Worm (Caenorhabditis elegans) whole organism, late embryonic: ENCODE measurements around the gene mdt-1.2.

ENCODE experiments used
- C08G9.2 ChIP-seq: sonication (generic microtip); optimal IDR thresholded peaks from 2 replicates; lab custom pipeline; 2016; ENCODE audit warnings: mild to moderate bottlenecking, missing genetic modification characterization, moderate library complexity, missing compliant biosample characterization
- C38D4.7 ChIP-seq: fragments of 200-800 bp; sonication (Bioruptor generic); optimal IDR thresholded peaks from 2 replicates; lab custom pipeline; 2018; ENCODE audit warnings: mild to moderate bottlenecking, missing genetic modification characterization, moderate library complexity, missing compliant biosample characterization
- F13H6.1 ChIP-seq: sonication (generic microtip); optimal IDR thresholded peaks from 2 replicates; lab custom pipeline; 2016; ENCODE audit warnings: missing genetic modification characterization, missing compliant biosample characterization
- K02D7.2 ChIP-seq: sonication (generic microtip); optimal IDR thresholded peaks from 2 replicates; lab custom pipeline; 2017; ENCODE audit warnings: mild to moderate bottlenecking, missing genetic modification characterization, missing compliant biosample characterization
- K09A11.1 ChIP-seq: sonication (generic microtip); optimal IDR thresholded peaks from 2 replicates; lab custom pipeline; 2017; ENCODE audit warnings: antibody characterized with exemption, mild to moderate bottlenecking, missing genetic modification characterization, missing compliant biosample characterization; ENCODE audit not compliant: insufficient read depth
- T23F11.4 ChIP-seq: fragments of 200-800 bp; sonication (Bioruptor generic); optimal IDR thresholded peaks from 2 replicates; lab custom pipeline; 2018; ENCODE audit warnings: mild to moderate bottlenecking, missing genetic modification characterization, missing compliant biosample characterization
- ama-1 ChIP-seq: fragments of 150-350 bp; optimal IDR thresholded peaks from 2 replicates; lab custom pipeline; 2014
- ceh-14 ChIP-seq: sonication (generic microtip); optimal IDR thresholded peaks from 2 replicates; lab custom pipeline; 2016; ENCODE audit warnings: missing genotype, missing genetic modification characterization, missing compliant biosample characterization
- ceh-18 ChIP-seq: sonication (generic microtip); optimal IDR thresholded peaks from 2 replicates; lab custom pipeline; 2016; ENCODE audit warnings: missing genetic modification characterization, missing compliant biosample characterization
- ceh-19 ChIP-seq: fragments of 200-800 bp; sonication (Bioruptor generic); optimal IDR thresholded peaks from 2 replicates; lab custom pipeline; 2018; ENCODE audit warnings: mild to moderate bottlenecking, missing genetic modification characterization, missing compliant biosample characterization
- ceh-2 ChIP-seq: sonication (generic microtip); optimal IDR thresholded peaks from 2 replicates; lab custom pipeline; 2016; ENCODE audit warnings: missing genotype, missing genetic modification characterization, missing compliant biosample characterization
- ceh-22 ChIP-seq: sonication (generic microtip); optimal IDR thresholded peaks from 2 replicates; lab custom pipeline; 2017; ENCODE audit warnings: missing biosample characterization, missing genetic modification characterization
- ceh-24 ChIP-seq: sonication (generic microtip); optimal IDR thresholded peaks from 2 replicates; lab custom pipeline; 2016; ENCODE audit warnings: mild to moderate bottlenecking, missing genetic modification characterization, missing compliant biosample characterization
- ceh-31 ChIP-seq: sonication (generic microtip); optimal IDR thresholded peaks from 2 replicates; lab custom pipeline; 2016; ENCODE audit warnings: missing genetic modification characterization, missing compliant biosample characterization
- ceh-34 ChIP-seq: sonication (generic microtip); optimal IDR thresholded peaks from 2 replicates; lab custom pipeline; 2016; ENCODE audit warnings: mild to moderate bottlenecking, missing genetic modification characterization, missing compliant biosample characterization
- ceh-45 ChIP-seq: fragments of 200-800 bp; sonication (Bioruptor generic); IDR thresholded peaks from 2 replicates; pipeline ENCODE4 v1.3.6; 2022; ENCODE audit warnings: missing genetic modification reagents, missing genetic modification characterization, missing compliant biosample characterization
- ceh-48 ChIP-seq: sonication (generic microtip); optimal IDR thresholded peaks from 2 replicates; lab custom pipeline; 2016; ENCODE audit warnings: missing genetic modification characterization, inconsistent platforms, missing compliant biosample characterization
- ceh-6 ChIP-seq: fragments of 200-800 bp; sonication (Bioruptor generic); optimal IDR thresholded peaks from 2 replicates; lab custom pipeline; 2018; ENCODE audit warnings: mild to moderate bottlenecking, missing genetic modification characterization, missing compliant biosample characterization
- ceh-9 ChIP-seq: sonication (generic microtip); optimal IDR thresholded peaks from 2 replicates; lab custom pipeline; 2016; ENCODE audit warnings: mild to moderate bottlenecking, missing genetic modification characterization, inconsistent platforms, missing compliant biosample characterization
- dmd-4 ChIP-seq: sonication (generic microtip); optimal IDR thresholded peaks from 2 replicates; lab custom pipeline; 2016; ENCODE audit warnings: borderline replicate concordance, missing genetic modification characterization, missing compliant biosample characterization
- dve-1 ChIP-seq: sonication (generic microtip); optimal IDR thresholded peaks from 2 replicates; lab custom pipeline; 2017; ENCODE audit warnings: antibody characterized with exemption, mild to moderate bottlenecking, missing genetic modification characterization, missing compliant biosample characterization
- elt-4 ChIP-seq: sonication (generic microtip); optimal IDR thresholded peaks from 2 replicates; lab custom pipeline; 2016; ENCODE audit warnings: missing genetic modification characterization, missing compliant biosample characterization
- eyg-1 ChIP-seq: sonication (generic microtip); optimal IDR thresholded peaks from 2 replicates; lab custom pipeline; 2016; ENCODE audit warnings: missing genotype, missing genetic modification characterization, missing compliant biosample characterization
- fax-1 ChIP-seq: sonication (generic microtip); optimal IDR thresholded peaks from 2 replicates; lab custom pipeline; 2016; ENCODE audit warnings: missing genotype, missing genetic modification characterization, missing compliant biosample characterization
- fkh-6 ChIP-seq: sonication (generic microtip); optimal IDR thresholded peaks from 2 replicates; lab custom pipeline; 2016; ENCODE audit warnings: missing genetic modification characterization, missing compliant biosample characterization
- hlh-30 ChIP-seq: sonication (generic microtip); optimal IDR thresholded peaks from 2 replicates; lab custom pipeline; 2017; ENCODE audit warnings: antibody characterized with exemption, missing genetic modification characterization, missing compliant biosample characterization; ENCODE audit not compliant: insufficient read depth
- hlh-6 ChIP-seq: sonication (generic microtip); optimal IDR thresholded peaks from 2 replicates; lab custom pipeline; 2016; ENCODE audit warnings: missing genotype, missing genetic modification characterization, missing compliant biosample characterization
- lim-6 ChIP-seq: sonication (generic microtip); optimal IDR thresholded peaks from 2 replicates; lab custom pipeline; 2016; ENCODE audit warnings: missing genetic modification characterization, missing compliant biosample characterization
- lin-11 ChIP-seq: fragments of 200-800 bp; sonication (Bioruptor generic); optimal IDR thresholded peaks from 2 replicates; lab custom pipeline; 2018; ENCODE audit warnings: mild to moderate bottlenecking, missing genetic modification characterization, missing compliant biosample characterization
- madf-2 ChIP-seq: sonication (generic microtip); optimal IDR thresholded peaks from 2 replicates; lab custom pipeline; 2017; ENCODE audit warnings: missing genetic modification characterization, missing compliant biosample characterization
- mec-3 ChIP-seq: sonication (generic microtip); optimal IDR thresholded peaks from 2 replicates; lab custom pipeline; 2016; ENCODE audit warnings: borderline replicate concordance, missing genetic modification characterization, missing compliant biosample characterization
- nfya-1 ChIP-seq: sonication (generic microtip); optimal IDR thresholded peaks from 2 replicates; lab custom pipeline; 2017; ENCODE audit warnings: missing genetic modification characterization, mild to moderate bottlenecking, missing compliant biosample characterization, antibody characterized with exemption, moderate library complexity
- nhr-11 ChIP-seq: fragments of 150-350 bp; optimal IDR thresholded peaks from 2 replicates; lab custom pipeline; 2014; ENCODE audit warnings: missing biosample characterization, missing genetic modification characterization
- npax-4 ChIP-seq: sonication (generic microtip); optimal IDR thresholded peaks from 2 replicates; lab custom pipeline; 2016; ENCODE audit warnings: missing genetic modification characterization, missing compliant biosample characterization
- pag-3 ChIP-seq: sonication (generic microtip); optimal IDR thresholded peaks from 2 replicates; lab custom pipeline; 2016; ENCODE audit warnings: missing compliant biosample characterization, missing genetic modification characterization, borderline replicate concordance
- pat-9 ChIP-seq: fragments of 200-800 bp; sonication (Bioruptor generic); optimal IDR thresholded peaks from 2 replicates; lab custom pipeline; 2018; ENCODE audit warnings: mild to moderate bottlenecking, missing genetic modification characterization, moderate library complexity, missing compliant biosample characterization
- pha-2 ChIP-seq: sonication (generic microtip); optimal IDR thresholded peaks from 2 replicates; lab custom pipeline; 2017; ENCODE audit warnings: mild to moderate bottlenecking, missing genetic modification characterization, missing compliant biosample characterization
- pha-4 ChIP-seq: fragments of 150-350 bp; optimal IDR thresholded peaks from 2 replicates; lab custom pipeline; 2018; ENCODE audit warnings: missing biosample characterization, missing genetic modification reagents, missing genetic modification characterization
- pqm-1 ChIP-seq: sonication (generic microtip); optimal IDR thresholded peaks from 2 replicates; lab custom pipeline; 2016; ENCODE audit warnings: missing genetic modification characterization, missing compliant biosample characterization
- ref-2 ChIP-seq: sonication (generic microtip); optimal IDR thresholded peaks from 2 replicates; lab custom pipeline; 2016; ENCODE audit warnings: missing genetic modification characterization, missing compliant biosample characterization
- rnt-1 ChIP-seq: sonication (generic microtip); optimal IDR thresholded peaks from 2 replicates; lab custom pipeline; 2016; ENCODE audit warnings: missing genetic modification characterization, missing compliant biosample characterization
- sdc-2 ChIP-seq: sonication (generic microtip); optimal IDR thresholded peaks from 2 replicates; lab custom pipeline; 2016; ENCODE audit warnings: missing genotype, missing genetic modification characterization, missing compliant biosample characterization
- sox-4 ChIP-seq: sonication (generic microtip); optimal IDR thresholded peaks from 2 replicates; lab custom pipeline; 2017; ENCODE audit warnings: mild to moderate bottlenecking, missing genetic modification characterization, inconsistent platforms, missing compliant biosample characterization
- syd-9 ChIP-seq: sonication (generic microtip); optimal IDR thresholded peaks from 2 replicates; lab custom pipeline; 2016; ENCODE audit warnings: mild to moderate bottlenecking, missing genetic modification characterization, moderate library complexity, missing compliant biosample characterization
- tbx-2 ChIP-seq: sonication (generic microtip); optimal IDR thresholded peaks from 2 replicates; lab custom pipeline; 2016; ENCODE audit warnings: missing genetic modification characterization, missing compliant biosample characterization
- tbx-7 ChIP-seq: sonication (generic microtip); optimal IDR thresholded peaks from 2 replicates; lab custom pipeline; 2016; ENCODE audit warnings: missing genotype, missing genetic modification characterization, missing compliant biosample characterization
- ttx-3 ChIP-seq: sonication (generic microtip); optimal IDR thresholded peaks from 2 replicates; lab custom pipeline; 2016; ENCODE audit warnings: missing genetic modification reagents, missing genetic modification characterization, missing compliant biosample characterization
- unc-3 ChIP-seq, 2 experiments: fragments of 200-800 bp in 1 of 2; sonication (Bioruptor generic) in 1 of 2; sonication (generic microtip) in 1 of 2; conservative IDR thresholded peaks in 1 of 2; optimal IDR thresholded peaks in 1 of 2; 2 replicates each; pipeline versions ENCODE4 v1.3.6 to Lab custom; 2016 to 2022; ENCODE audit warnings: missing compliant biosample characterization in 2 of 2, missing genetic modification characterization in 2 of 2, missing genetic modification reagents in 1 of 2
- unc-55 ChIP-seq: sonication (generic microtip); optimal IDR thresholded peaks from 2 replicates; lab custom pipeline; 2017; ENCODE audit warnings: missing biosample characterization, missing genetic modification reagents, missing genetic modification characterization
- unc-86 ChIP-seq: sonication (generic microtip); optimal IDR thresholded peaks from 2 replicates; lab custom pipeline; 2016; ENCODE audit warnings: missing genetic modification characterization, missing compliant biosample characterization

mdt-1.2 gene

ce11 chrX:17181220-17181619, 29.9 kb downstream of the mdt-1.2 start (continued):
- TF ChIP-seq fax-1 (no peak), ceh-19 (GFP tag; lab: Kevin White, UChicago) (no peak), hlh-6 (tag; lab: Kevin White, UChicago) (no peak), elt-4 (tag; lab: Kevin White, UChicago) (no peak), mec-3 (no peak), syd-9 (no peak), K02D7.2 (tag; lab: Kevin White, UChicago) (no peak), ama-1 (no peak), nfya-1 (tag; lab: Kevin White, UChicago) (peak; percentile 68)
- TF ChIP-seq, all 69 proteins: peak for 9

- TF ChIP-seq dve-1 (tag; lab: Kevin White, UChicago), result peak; percentile 22
- TF ChIP-seq ceh-48 (tag; lab: Kevin White, UChicago), result peak; percentile 21
- TF ChIP-seq nhr-11 (tag; lab: Kevin White, UChicago), result no peak
- TF ChIP-seq hlh-6 (tag; lab: Kevin White, UChicago), result peak; percentile 5
- TF ChIP-seq lim-6, result no peak
- no peak for TF ChIP-seq pqm-1 (tag; lab: Kevin White, UChicago)
- TF ChIP-seq ceh-45 (GFP tag; lab: Robert Waterston, UW), result no peak
- no peak for TF ChIP-seq C38D4.7 (GFP tag; lab: Kevin White, UChicago)
- no peak for TF ChIP-seq unc-86 (tag; lab: Kevin White, UChicago)
- no peak for TF ChIP-seq ceh-24 (tag; lab: Kevin White, UChicago)
- peak; percentile 50 for TF ChIP-seq rnt-1 (tag; lab: Kevin White, UChicago)
- TF ChIP-seq syd-9, result peak; percentile 19
- TF ChIP-seq pat-9, result no peak
- TF ChIP-seq ceh-9 (tag; lab: Kevin White, UChicago), result no peak
- peak; percentile 70 for TF ChIP-seq nfya-1 (tag; lab: Kevin White, UChicago)
- no peak for TF ChIP-seq madf-2 (tag; lab: Kevin White, UChicago)
- TF ChIP-seq unc-55, result peak; percentile 61
- TF ChIP-seq ceh-34, result peak; percentile 89
- no peak for TF ChIP-seq eyg-1 (tag; lab: Kevin White, UChicago)
- no peak for TF ChIP-seq elt-4 (tag; lab: Kevin White, UChicago)
- peak; percentile 52 for TF ChIP-seq fkh-6 (tag; lab: Kevin White, UChicago)
- peak; percentile 94 for TF ChIP-seq sdc-2 (tag; lab: Kevin White, UChicago)
- peak; percentile 52 for TF ChIP-seq ceh-2 (tag; lab: Kevin White, UChicago)
- no peak for TF ChIP-seq unc-3 (GFP tag; conservative IDR thresholded peaks at IDR 0.05; lab: Robert Waterston, UW)
- no peak for TF ChIP-seq unc-3 (tag; optimal IDR thresholded peaks at IDR 0.05; lab: Kevin White, UChicago)
- TF ChIP-seq T23F11.4, result no peak
- no peak for TF ChIP-seq lin-11 (tag; lab: Kevin White, UChicago)
- peak; percentile 1 for TF ChIP-seq C08G9.2 (tag; lab: Kevin White, UChicago)
- TF ChIP-seq ttx-3 (tag; lab: Kevin White, UChicago), result no peak
- TF ChIP-seq hlh-30 (tag; lab: Kevin White, UChicago), result peak; percentile 65
- no peak for TF ChIP-seq K09A11.1 (tag; lab: Kevin White, UChicago)
- TF ChIP-seq ceh-18, result peak; percentile 78
- no peak for TF ChIP-seq ceh-22
- TF ChIP-seq fax-1, result no peak
- TF ChIP-seq ceh-14 (tag; lab: Kevin White, UChicago), result peak; percentile 73
- TF ChIP-seq ceh-6, result peak; percentile 4
- no peak for TF ChIP-seq pag-3
- no peak for TF ChIP-seq dmd-4 (tag; lab: Kevin White, UChicago)
- no peak for TF ChIP-seq pha-2 (tag; lab: Kevin White, UChicago)
- peak; percentile 71 for TF ChIP-seq tbx-2 (tag; lab: Kevin White, UChicago)
- no peak for TF ChIP-seq pha-4
- peak; percentile 65 for TF ChIP-seq F13H6.1
- peak; percentile 79 for TF ChIP-seq ref-2 (tag; lab: Kevin White, UChicago)
- TF ChIP-seq ceh-31 (tag; lab: Kevin White, UChicago), result peak; percentile 85
- no peak for TF ChIP-seq tbx-7 (tag; lab: Kevin White, UChicago)
- no peak for TF ChIP-seq npax-4 (tag; lab: Kevin White, UChicago)
- TF ChIP-seq sox-4 (tag; lab: Kevin White, UChicago), result no peak
- peak; percentile 72 for TF ChIP-seq ceh-19 (GFP tag; lab: Kevin White, UChicago)
Measured at ce11 chrX:17184363-17184762, 33.0 kb downstream of the mdt-1.2 start.
